Worm (Caenorhabditis elegans): ENCODE measurements around the gene unc-1.

DNA sequence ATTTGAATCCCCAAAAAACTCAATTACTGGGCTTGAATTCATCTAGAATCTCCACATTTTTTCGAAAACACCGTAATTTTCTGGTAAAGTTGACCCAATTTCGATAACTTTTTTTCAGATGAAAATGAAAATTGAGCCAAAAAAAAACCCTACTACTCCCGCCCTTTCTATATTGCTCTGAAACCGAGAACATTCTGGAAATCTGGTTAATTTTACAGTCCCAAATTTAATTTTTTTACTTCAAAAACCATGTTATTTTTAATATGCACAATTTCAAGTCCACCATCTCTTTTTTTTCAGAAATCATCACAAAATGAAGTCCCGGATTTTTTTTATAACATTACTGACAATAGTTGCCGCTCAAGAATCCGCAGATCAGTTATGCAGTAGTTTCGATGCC is 49.4 kb upstream of the unc-1 start, which contains the start of gene C05D9.3:
- TF ChIP-seq fos-1 (tag; optimal IDR thresholded peaks at IDR 0.05), result no peak
- no peak for TF ChIP-seq egl-27 (tag; optimal IDR thresholded peaks at IDR 0.05)
- TF ChIP-seq unc-39 (tag; optimal IDR thresholded peaks at IDR 0.05), result no peak
- no peak for TF ChIP-seq aly-2 (tag; optimal IDR thresholded peaks at IDR 0.05)
- no peak for TF ChIP-seq pqm-1 (tag; optimal IDR thresholded peaks at IDR 0.05)
- no peak for TF ChIP-seq skn-1 (tag; optimal IDR thresholded peaks at IDR 0.05)
- no peak for TF ChIP-seq elt-2 (tag; optimal IDR thresholded peaks at IDR 0.05)
- no peak for TF ChIP-seq elt-1 (tag; optimal IDR thresholded peaks at IDR 0.05)
- TF ChIP-seq ama-1 (optimal IDR thresholded peaks at IDR 0.05), result no peak
- TF ChIP-seq unc-62 (GFP tag; optimal IDR thresholded peaks at IDR 0.05), result no peak
- TF ChIP-seq nhr-76 (tag; optimal IDR thresholded peaks at IDR 0.05), result no peak

Data from whole organism, L3 larva.